Fruit fly (Drosophila melanogaster) whole organism, embryonic: Measurements from ENCODE around the gene CG11828.
A peak's percentile ranks its signal among the peaks of the same experiment; 100 is the strongest.

Experiments
- ATbp ChIP-seq: fragments of 200-800 bp; sonication (Bioruptor generic); optimal IDR thresholded peaks from 2 replicates; lab custom pipeline; 2017; ENCODE audit warnings: missing biosample characterization, mild to moderate bottlenecking, missing genetic modification characterization, missing genetic modification reagents
- C15 ChIP-seq: fragments of 200-800 bp; sonication (Bioruptor generic); IDR thresholded peaks from 3 replicates; pipeline ENCODE4 v1.3.6; 2022; ENCODE audit warnings: missing biosample characterization, missing genetic modification characterization
- CG1024 ChIP-seq: fragments of 200-800 bp; sonication (Bioruptor generic); IDR thresholded peaks from 2 replicates; pipeline ENCODE4 v1.3.6; 2022; ENCODE audit warnings: missing biosample characterization, missing genetic modification characterization
- CG12104 ChIP-seq: fragments of 200-800 bp; sonication (Bioruptor generic); optimal IDR thresholded peaks from 3 replicates; lab custom pipeline; 2016; ENCODE audit warnings: missing biosample characterization, missing genetic modification characterization
- CG12155 ChIP-seq: fragments of 200-800 bp; sonication (Bioruptor generic); optimal IDR thresholded peaks from 3 replicates; lab custom pipeline; 2016; ENCODE audit warnings: missing biosample characterization, missing genetic modification characterization
- CG12391 ChIP-seq: fragments of 200-800 bp; sonication (Bioruptor generic); optimal IDR thresholded peaks from 3 replicates; lab custom pipeline; 2018; ENCODE audit warnings: missing biosample characterization, mild to moderate bottlenecking, missing genetic modification characterization, moderate library complexity
- CG12942 ChIP-seq: fragments of 200-800 bp; sonication (Bioruptor generic); optimal IDR thresholded peaks from 3 replicates; lab custom pipeline; 2016; ENCODE audit warnings: missing biosample characterization, missing genetic modification characterization
- CG13775 ChIP-seq: fragments of 200-800 bp; sonication (Bioruptor generic); optimal IDR thresholded peaks from 3 replicates; lab custom pipeline; 2017; ENCODE audit warnings: missing biosample characterization, mild to moderate bottlenecking, missing genetic modification characterization
- CG14860 ChIP-seq: fragments of 200-800 bp; sonication (Bioruptor generic); IDR thresholded peaks from 3 replicates; pipeline ENCODE4 v1.3.6; 2022; ENCODE audit warnings: missing biosample characterization, missing genetic modification characterization; ENCODE audit not compliant: partially characterized antibody
- CG15479 ChIP-seq: fragments of 200-800 bp; sonication (Bioruptor generic); optimal IDR thresholded peaks from 3 replicates; lab custom pipeline; 2019; ENCODE audit warnings: missing biosample characterization, mild to moderate bottlenecking, missing genetic modification characterization, moderate library complexity
- CG17361 ChIP-seq: fragments of 200-800 bp; sonication (Bioruptor generic); IDR thresholded peaks from 3 replicates; pipeline ENCODE4 v1.3.6; 2022; ENCODE audit warnings: missing biosample characterization, missing genetic modification characterization
- CG33213 ChIP-seq: fragments of 200-800 bp; sonication (Bioruptor generic); optimal IDR thresholded peaks from 3 replicates; lab custom pipeline; 2016; ENCODE audit warnings: missing biosample characterization, missing genetic modification characterization
- CG43689 ChIP-seq: fragments of 200-800 bp; sonication (Bioruptor generic); IDR thresholded peaks from 2 replicates; pipeline ENCODE4 v1.3.6; 2022; ENCODE audit warnings: missing biosample characterization, missing genetic modification characterization
- CG4617 ChIP-seq: fragments of 200-800 bp; sonication (Bioruptor generic); optimal IDR thresholded peaks from 3 replicates; lab custom pipeline; 2016; ENCODE audit warnings: missing biosample characterization, missing genetic modification characterization, borderline replicate concordance
- CG4707 ChIP-seq: fragments of 200-800 bp; sonication (Bioruptor generic); optimal IDR thresholded peaks from 2 replicates; lab custom pipeline; 2018; ENCODE audit warnings: missing biosample characterization, mild to moderate bottlenecking, missing genetic modification characterization, moderate library complexity
- CG5953 ChIP-seq: fragments of 200-800 bp; sonication (Bioruptor generic); IDR thresholded peaks from 2 replicates; pipeline ENCODE4 v1.3.6; 2022; ENCODE audit warnings: missing biosample characterization, missing genetic modification characterization
- CG6254 ChIP-seq: fragments of 200-800 bp; sonication (Bioruptor generic); optimal IDR thresholded peaks from 3 replicates; lab custom pipeline; 2017; ENCODE audit warnings: mild to moderate bottlenecking, missing biosample characterization, missing genetic modification reagents, missing genetic modification characterization
- CG9727 ChIP-seq: fragments of 200-800 bp; sonication (Bioruptor generic); optimal IDR thresholded peaks from 3 replicates; lab custom pipeline; 2017; ENCODE audit warnings: missing biosample characterization, mild to moderate bottlenecking, missing genetic modification characterization
- Chrac-16 ChIP-seq: fragments of 200-800 bp; sonication (Bioruptor generic); optimal IDR thresholded peaks from 3 replicates; lab custom pipeline; 2016; ENCODE audit warnings: missing biosample characterization, missing genetic modification characterization
- Dek ChIP-seq: fragments of 200-800 bp; sonication (Bioruptor generic); optimal IDR thresholded peaks from 3 replicates; lab custom pipeline; 2019; ENCODE audit warnings: missing biosample characterization, mild to moderate bottlenecking, missing genetic modification characterization, moderate library complexity
- Dp ChIP-seq: fragments of 200-800 bp; sonication (Bioruptor generic); optimal IDR thresholded peaks from 2 replicates; lab custom pipeline; 2018; ENCODE audit warnings: missing biosample characterization, mild to moderate bottlenecking, missing genetic modification characterization, moderate library complexity
- Drgx ChIP-seq: fragments of 200-800 bp; sonication (Bioruptor generic); IDR thresholded peaks from 2 replicates; pipeline ENCODE4 v1.3.6; 2022; ENCODE audit warnings: missing biosample characterization, missing genetic modification characterization
- Fer2 ChIP-seq: fragments of 200-800 bp; sonication (Bioruptor generic); optimal IDR thresholded peaks from 2 replicates; lab custom pipeline; 2018; ENCODE audit warnings: missing biosample characterization, mild to moderate bottlenecking, missing genetic modification characterization, moderate library complexity
- HLH4C ChIP-seq: fragments of 200-800 bp; sonication (Bioruptor generic); IDR thresholded peaks from 3 replicates; pipeline ENCODE4 v1.3.6; 2022; ENCODE audit warnings: missing biosample characterization, missing genetic modification characterization; ENCODE audit not compliant: partially characterized antibody
- HLHmδ ChIP-seq: fragments of 200-800 bp; sonication (Bioruptor generic); optimal IDR thresholded peaks from 2 replicates; lab custom pipeline; 2018; ENCODE audit warnings: missing biosample characterization, mild to moderate bottlenecking, missing genetic modification characterization, moderate library complexity
- Meics ChIP-seq: fragments of 200-800 bp; sonication (Bioruptor generic); optimal IDR thresholded peaks from 2 replicates; lab custom pipeline; 2017; ENCODE audit warnings: missing biosample characterization, mild to moderate bottlenecking, missing genetic modification characterization
- Mrtf ChIP-seq: fragments of 200-800 bp; sonication (Bioruptor generic); IDR thresholded peaks from 3 replicates; pipeline ENCODE4 v1.3.6; 2022; ENCODE audit warnings: missing biosample characterization, missing genetic modification characterization
- Myb ChIP-seq: fragments of 200-800 bp; sonication (Bioruptor generic); optimal IDR thresholded peaks from 2 replicates; lab custom pipeline; 2016; ENCODE audit warnings: missing biosample characterization, missing genetic modification characterization
- Nf-YB ChIP-seq: fragments of 200-800 bp; sonication (Bioruptor generic); optimal IDR thresholded peaks from 3 replicates; lab custom pipeline; 2019; ENCODE audit warnings: missing biosample characterization, mild to moderate bottlenecking, missing genetic modification characterization, moderate library complexity
- Ssrp ChIP-seq: fragments of 200-800 bp; sonication (Bioruptor generic); optimal IDR thresholded peaks from 2 replicates; lab custom pipeline; 2018; ENCODE audit warnings: missing biosample characterization, mild to moderate bottlenecking, missing genetic modification characterization, moderate library complexity
- Tbp ChIP-seq: fragments of >200 bp; optimal IDR thresholded peaks from 2 replicates; lab custom pipeline; 2018; ENCODE audit warnings: missing biosample characterization, missing genetic modification characterization
- ase ChIP-seq: fragments of 200-800 bp; sonication (Bioruptor generic); IDR thresholded peaks from 3 replicates; pipeline ENCODE4 v1.3.6; 2022; ENCODE audit warnings: missing biosample characterization, missing genetic modification characterization
- dan ChIP-seq: fragments of 200-800 bp; sonication (Bioruptor generic); IDR thresholded peaks from 2 replicates; pipeline ENCODE4 v1.3.6; 2022; ENCODE audit warnings: missing biosample characterization, missing genetic modification characterization
- dysf ChIP-seq: fragments of 200-800 bp; sonication (Bioruptor generic); IDR thresholded peaks from 3 replicates; pipeline ENCODE4 v1.3.6; 2022; ENCODE audit warnings: missing biosample characterization, missing genetic modification characterization
- fd64A ChIP-seq: fragments of 200-800 bp; sonication (Bioruptor generic); optimal IDR thresholded peaks from 3 replicates; lab custom pipeline; 2018; ENCODE audit warnings: missing biosample characterization, mild to moderate bottlenecking, missing genetic modification characterization
- gce ChIP-seq: fragments of 200-800 bp; sonication (Bioruptor generic); IDR thresholded peaks from 3 replicates; pipeline ENCODE4 v1.3.6; 2022; ENCODE audit warnings: missing biosample characterization, missing genetic modification characterization
- her ChIP-seq: fragments of 200-800 bp; sonication (Bioruptor generic); optimal IDR thresholded peaks from 2 replicates; lab custom pipeline; 2016; ENCODE audit warnings: missing biosample characterization, missing genetic modification characterization
- jumu ChIP-seq: fragments of 200-800 bp; sonication (Bioruptor generic); optimal IDR thresholded peaks from 3 replicates; lab custom pipeline; 2016; ENCODE audit warnings: missing biosample characterization, missing genetic modification characterization
- pzg ChIP-seq: fragments of 200-800 bp; sonication (Bioruptor generic); optimal IDR thresholded peaks from 3 replicates; lab custom pipeline; 2018; ENCODE audit warnings: missing biosample characterization, mild to moderate bottlenecking, missing genetic modification characterization, moderate library complexity
- repo ChIP-seq: fragments of 200-800 bp; sonication (Bioruptor generic); optimal IDR thresholded peaks from 2 replicates; lab custom pipeline; 2016; ENCODE audit warnings: missing biosample characterization, missing genetic modification characterization
- slou ChIP-seq: fragments of 200-800 bp; sonication (Bioruptor generic); optimal IDR thresholded peaks from 3 replicates; lab custom pipeline; 2016; ENCODE audit warnings: missing biosample characterization, missing genetic modification characterization
- stwl ChIP-seq: fragments of 200-800 bp; sonication (Bioruptor generic); optimal IDR thresholded peaks from 3 replicates; lab custom pipeline; 2018; ENCODE audit warnings: missing biosample characterization, mild to moderate bottlenecking, missing genetic modification characterization, moderate library complexity
- tgo ChIP-seq: fragments of 200-800 bp; sonication (Bioruptor generic); IDR thresholded peaks from 3 replicates; pipeline ENCODE4 v1.3.6; 2022; ENCODE audit warnings: missing biosample characterization, missing genetic modification characterization
- trh ChIP-seq: fragments of 200-800 bp; sonication (Bioruptor generic); optimal IDR thresholded peaks from 2 replicates; lab custom pipeline; 2016; ENCODE audit warnings: missing biosample characterization, missing genetic modification characterization
- twi ChIP-seq: fragments of 200-800 bp; optimal IDR thresholded peaks from 2 replicates; lab custom pipeline; 2019; ENCODE audit warnings: missing biosample characterization, mild to moderate bottlenecking, missing genetic modification characterization, moderate library complexity
- vnd ChIP-seq: fragments of 200-800 bp; sonication (Bioruptor generic); IDR thresholded peaks from 3 replicates; pipeline ENCODE4 v1.3.6; 2022; ENCODE audit warnings: missing biosample characterization, missing genetic modification characterization; ENCODE audit not compliant: partially characterized antibody
- wek ChIP-seq: fragments of 200-800 bp; sonication (Bioruptor generic); optimal IDR thresholded peaks from 3 replicates; lab custom pipeline; 2018; ENCODE audit warnings: missing biosample characterization, mild to moderate bottlenecking, missing genetic modification characterization, moderate library complexity
- wor ChIP-seq: fragments of 200-800 bp; sonication (Bioruptor generic); IDR thresholded peaks from 2 replicates; pipeline ENCODE4 v1.3.6; 2022; ENCODE audit warnings: missing biosample characterization, missing genetic modification characterization
- zfh1 ChIP-seq: fragments of 200-800 bp; sonication (Bioruptor generic); IDR thresholded peaks from 3 replicates; pipeline ENCODE4 v1.3.6; 2022; ENCODE audit warnings: missing biosample characterization, missing genetic modification characterization

The CG11828 gene

dm6 chr3R:28888561-28889426 is 34.0 kb upstream of the CG11828 start (continued):
- peak; percentile 82 for TF ChIP-seq CG12104
- peak; percentile 77 for TF ChIP-seq Myb
- peak; percentile 81 for TF ChIP-seq repo
- TF ChIP-seq Tbp: no peak
- TF ChIP-seq CG4707 (GFP tag; lab: Kevin White, UChicago): no peak
- peak; percentile 81 for TF ChIP-seq dysf (GFP tag; lab: Robert Waterston, UW)
- TF ChIP-seq wek (GFP tag; lab: Kevin White, UChicago): peak; percentile 13
- peak; percentile 16 for TF ChIP-seq fd64A (GFP tag; lab: Kevin White, UChicago)
- 0 out of 2 replicates have a peak, but pooled peaks have one; percentile 6 for TF ChIP-seq CG43689 (GFP tag; lab: Robert Waterston, UW)
- TF ChIP-seq Ssrp: peak; percentile 64
- TF ChIP-seq pzg (GFP tag; lab: Kevin White, UChicago): peak; percentile 61
- TF ChIP-seq ase (GFP tag; lab: Robert Waterston, UW): peak; percentile 54; the same call in 1 of the 3 replicates
- TF ChIP-seq trh (GFP tag; lab: Kevin White, UChicago): peak; percentile 22
- peak; percentile 65 for TF ChIP-seq CG9727 (GFP tag; lab: Kevin White, UChicago)
- TF ChIP-seq Dp (GFP tag; lab: Kevin White, UChicago): no peak
- peak; percentile 87 for TF ChIP-seq Meics
- TF ChIP-seq C15 (GFP tag; lab: Robert Waterston, UW): no peak
- peak; percentile 63 for TF ChIP-seq CG13775
- TF ChIP-seq tgo (GFP tag; lab: Robert Waterston, UW): peak; percentile 69
- no peak for TF ChIP-seq vnd (GFP tag; lab: Robert Waterston, UW)
- peak; percentile 80 for TF ChIP-seq Fer2 (tag; lab: Kevin White, UChicago)
- TF ChIP-seq wor (GFP tag; lab: Robert Waterston, UW): no peak
- TF ChIP-seq HLH4C (GFP tag; lab: Robert Waterston, UW): no peak
- TF ChIP-seq CG4617 (GFP tag; lab: Kevin White, UChicago): peak; percentile 89
- peak; percentile 50; the same call in 1 of the 3 replicates for TF ChIP-seq Mrtf
- TF ChIP-seq zfh1: peak; percentile 67
- TF ChIP-seq CG12391 (tag; lab: Kevin White, UChicago): peak; percentile 71
- peak; percentile 81 for TF ChIP-seq CG17361 (GFP tag; lab: Robert Waterston, UW)
- peak; percentile 87 for TF ChIP-seq her (GFP tag; lab: Kevin White, UChicago)
- TF ChIP-seq ATbp: peak; percentile 57
- peak; percentile 82 for TF ChIP-seq CG12155 (GFP tag; lab: Kevin White, UChicago)
- peak; percentile 59 for TF ChIP-seq Dek (tag; lab: Kevin White, UChicago)
- TF ChIP-seq CG6254: peak; percentile 15
- no peak for TF ChIP-seq CG14860 (GFP tag; lab: Robert Waterston, UW)
- TF ChIP-seq gce (GFP tag; lab: Robert Waterston, UW): no peak
- peak; percentile 74 for TF ChIP-seq stwl
- TF ChIP-seq twi (tag; lab: Kevin White, UChicago): peak; percentile 38
- no peak for TF ChIP-seq CG5953 (GFP tag; lab: Robert Waterston, UW)
- TF ChIP-seq HLHmδ (GFP tag; lab: Kevin White, UChicago): no peak
- TF ChIP-seq slou: peak; percentile 53
- no peak for TF ChIP-seq dan (GFP tag; lab: Robert Waterston, UW)
- TF ChIP-seq jumu (GFP tag; lab: Kevin White, UChicago): peak; percentile 90
- peak; percentile 84 for TF ChIP-seq Drgx (GFP tag; lab: Robert Waterston, UW)
- peak; percentile 77 for TF ChIP-seq CG12942 (GFP tag; lab: Kevin White, UChicago)
- peak; percentile 32 for TF ChIP-seq Nf-YB (GFP tag; lab: Kevin White, UChicago)
- peak; percentile 76 for TF ChIP-seq Chrac-16 (GFP tag; lab: Kevin White, UChicago)
- peak; percentile 75 for TF ChIP-seq CG15479 (GFP tag; lab: Kevin White, UChicago)
- 0 out of 2 replicates have a peak, but pooled peaks have one; percentile 31 for TF ChIP-seq CG1024 (GFP tag; lab: Robert Waterston, UW)
- TF ChIP-seq CG33213 (GFP tag; lab: Kevin White, UChicago): peak; percentile 77
